Fruit fly (Drosophila melanogaster) whole organism, embryonic: ENCODE data around the gene mRpL51.

ENCODE experiments used
- CG14050 ChIP-seq: fragments of 200-800 bp; sonication (Bioruptor generic); IDR thresholded peaks from 3 replicates; pipeline ENCODE4 v1.3.6; 2022; ENCODE audit warnings: missing biosample characterization, missing genetic modification characterization
- nerfin-2 ChIP-seq: fragments of 200-800 bp; sonication (Bioruptor generic); IDR thresholded peaks from 2 replicates; pipeline ENCODE4 v1.3.6; 2022; ENCODE audit warnings: missing biosample characterization, missing genetic modification characterization; ENCODE audit not compliant: partially characterized antibody

dm6 chr2L:8490439-8490838, 26.7 kb downstream of the mRpL51 start, which contains the start of gene CG43400:
- TF ChIP-seq nerfin-2 (GFP tag; lab: Robert Waterston, UW), result no peak
- TF ChIP-seq CG14050 (GFP tag; lab: Robert Waterston, UW), result no peak
